Worm (Caenorhabditis elegans): Measurements from ENCODE around the gene W10G11.3.

Gene W10G11.3

ce11 chrII:3518961-3519544, 43.3 kb downstream of the W10G11.3 start, which contains the start of gene clec-126 (continued):
- TF ChIP-seq nhr-19 (GFP tag; conservative IDR thresholded peaks at IDR 0.05) (peak; percentile 65), ama-1 (optimal IDR thresholded peaks at IDR 0.05) (no peak), blmp-1 (tag; optimal IDR thresholded peaks at IDR 0.05) (peak; percentile 40), hlh-4 (tag; optimal IDR thresholded peaks at IDR 0.05) (no peak), nhr-77 (tag; optimal IDR thresholded peaks at IDR 0.05) (peak; percentile 69), fkh-8 (tag; optimal IDR thresholded peaks at IDR 0.05) (peak; percentile 44), nhr-90 (tag; optimal IDR thresholded peaks at IDR 0.05; ENCODE audit: poor library complexity) (peak; percentile 90), hpl-2 (GFP tag; optimal IDR thresholded peaks at IDR 0.05) (no peak), lin-35 (GFP tag; optimal IDR thresholded peaks at IDR 0.05) (peak; percentile 30 to 76), rnt-1 (tag; optimal IDR thresholded peaks at IDR 0.05) (peak; percentile 66), dsc-1 (tag; optimal IDR thresholded peaks at IDR 0.05) (peak; percentile 62), tbx-2 (tag; optimal IDR thresholded peaks at IDR 0.05) (peak; percentile 65), lsy-2 (tag; optimal IDR thresholded peaks at IDR 0.05) (peak; percentile 68 to 81), egl-13 (tag; optimal IDR thresholded peaks at IDR 0.05) (peak; percentile 45), nhr-76 (tag; optimal IDR thresholded peaks at IDR 0.05) (no peak), efl-1 (optimal IDR thresholded peaks at IDR 0.05) (peak; percentile 38 to 59), efl-1 (GFP tag; optimal IDR thresholded peaks at IDR 0.05 in 1 of 2) (peak; percentile 40 to 93), fkh-10 (GFP tag; optimal IDR thresholded peaks at IDR 0.05) (peak; percentile 10), nhr-71 (tag; optimal IDR thresholded peaks at IDR 0.05) (peak; percentile 81), nhr-47 (tag; optimal IDR thresholded peaks at IDR 0.05) (peak; percentile 83), ets-5 (GFP tag; IDR thresholded peaks at IDR 0.05) (no peak), C04F5.9 (tag; optimal IDR thresholded peaks at IDR 0.05) (peak; percentile 29), ceh-82 (tag; optimal IDR thresholded peaks at IDR 0.05) (peak in 2 of 3 experiments; percentile 13 to 37), grh-1 (GFP tag; IDR thresholded peaks at IDR 0.05) (peak; percentile 7; the same call in 1 of the 2 replicates), C16A3.4 (tag; optimal IDR thresholded peaks at IDR 0.05) (peak; percentile 57), swsn-7 (tag; optimal IDR thresholded peaks at IDR 0.05) (peak; percentile 65), lin-14 (GFP tag; optimal IDR thresholded peaks at IDR 0.05) (peak; percentile 76), mdl-1 (tag; optimal IDR thresholded peaks at IDR 0.05) (peak in 1 of 2 experiments; percentile 50), efl-3 (GFP tag; optimal IDR thresholded peaks at IDR 0.05) (no peak), hlh-17 (GFP tag; optimal IDR thresholded peaks at IDR 0.05; ENCODE audit: borderline replicate concordance) (no peak), unc-98 (GFP tag; IDR thresholded peaks at IDR 0.05) (no peak), elt-3 (tag; optimal IDR thresholded peaks at IDR 0.05) (peak in 2 of 6 experiments; percentile 2 to 40), fos-1 (tag; optimal IDR thresholded peaks at IDR 0.05) (peak; percentile 53), ceh-88 (GFP tag; IDR thresholded peaks at IDR 0.05) (0 out of 2 replicates have a peak, but pooled peaks have one; percentile 33), egl-27 (tag; optimal IDR thresholded peaks at IDR 0.05) (peak in 1 of 2 experiments; percentile 35), mef-2 (tag; optimal IDR thresholded peaks at IDR 0.05) (peak; percentile 15)

ce11 chrII:3516175-3516574, 46.1 kb downstream of the W10G11.3 start:
- TF ChIP-seq zag-1 (tag; optimal IDR thresholded peaks at IDR 0.05) (no peak), egl-13 (tag; optimal IDR thresholded peaks at IDR 0.05) (no peak), C16A3.4 (tag; optimal IDR thresholded peaks at IDR 0.05) (no peak), ceh-88 (GFP tag; IDR thresholded peaks at IDR 0.05) (no peak), sup-37 (GFP tag; optimal IDR thresholded peaks at IDR 0.05) (no peak), nhr-12 (tag; optimal IDR thresholded peaks at IDR 0.05) (no peak), nhr-90 (tag; optimal IDR thresholded peaks at IDR 0.05; ENCODE audit: poor library complexity) (no peak), blmp-1 (tag; optimal IDR thresholded peaks at IDR 0.05) (no peak), hlh-4 (tag; optimal IDR thresholded peaks at IDR 0.05) (no peak), unc-62 (GFP tag; optimal IDR thresholded peaks at IDR 0.05) (no peak)

Measured in whole organism, L1 larva.